Worm (Caenorhabditis elegans) whole organism, early embryonic: ENCODE data around the gene K09C4.1.
A peak's percentile ranks its signal among the peaks of the same experiment; 100 is the strongest.

Experiments
- B0310.2 ChIP-seq: sonication (generic microtip); optimal IDR thresholded peaks from 2 replicates; lab custom pipeline; 2016; ENCODE audit warnings: mild to moderate bottlenecking, missing genetic modification characterization, missing compliant biosample characterization
- F13C5.2 ChIP-seq: sonication (generic microtip); optimal IDR thresholded peaks from 2 replicates; lab custom pipeline; 2017; ENCODE audit warnings: mild to moderate bottlenecking, missing genetic modification characterization, inconsistent platforms, missing compliant biosample characterization
- aly-1 ChIP-seq: sonication (generic microtip); optimal IDR thresholded peaks from 2 replicates; lab custom pipeline; 2016; ENCODE audit warnings: missing genetic modification characterization, missing compliant biosample characterization
- ama-1 ChIP-seq: fragments of 150-350 bp; optimal IDR thresholded peaks from 2 replicates; lab custom pipeline; 2014
- ceh-13 ChIP-seq: fragments of 200-800 bp; sonication (Bioruptor generic); optimal IDR thresholded peaks from 2 replicates; lab custom pipeline; 2018; ENCODE audit warnings: mild to moderate bottlenecking, missing genetic modification characterization, missing compliant biosample characterization
- ceh-36 ChIP-seq: sonication (generic microtip); optimal IDR thresholded peaks from 2 replicates; lab custom pipeline; 2016; ENCODE audit warnings: missing genetic modification characterization, inconsistent platforms, missing compliant biosample characterization
- ets-7 ChIP-seq: sonication (generic microtip); optimal IDR thresholded peaks from 2 replicates; lab custom pipeline; 2016; ENCODE audit warnings: missing genotype, missing genetic modification characterization, missing compliant biosample characterization
- flt-1 ChIP-seq: fragments of 200-800 bp; sonication (Bioruptor generic); IDR thresholded peaks from 2 replicates; pipeline ENCODE4 v1.3.6; 2022; ENCODE audit warnings: missing genetic modification characterization, missing compliant biosample characterization
- hmbx-1 ChIP-seq: sonication (generic microtip); optimal IDR thresholded peaks from 2 replicates; lab custom pipeline; 2016; ENCODE audit warnings: mild to moderate bottlenecking, missing genetic modification characterization, missing compliant biosample characterization
- hmg-4 ChIP-seq: fragments of 200-800 bp; sonication (Bioruptor generic); optimal IDR thresholded peaks from 2 replicates; lab custom pipeline; 2018; ENCODE audit warnings: mild to moderate bottlenecking, missing genetic modification characterization, missing compliant biosample characterization
- hnd-1 ChIP-seq: sonication (generic microtip); optimal IDR thresholded peaks from 2 replicates; lab custom pipeline; 2016; ENCODE audit warnings: missing genetic modification characterization, missing compliant biosample characterization
- pes-1 ChIP-seq: fragments of 200-800 bp; sonication (Bioruptor generic); IDR thresholded peaks from 2 replicates; pipeline ENCODE4 v1.3.6; 2022; ENCODE audit warnings: missing genetic modification reagents, missing genetic modification characterization, missing compliant biosample characterization
- scrt-1 ChIP-seq: fragments of 200-800 bp; sonication (Bioruptor generic); IDR thresholded peaks from 2 replicates; pipeline ENCODE4 v1.3.6; 2022; ENCODE audit warnings: missing genetic modification characterization, missing compliant biosample characterization
- sea-1 ChIP-seq: fragments of 200-800 bp; sonication (Bioruptor generic); conservative IDR thresholded peaks from 2 replicates; pipeline ENCODE4 v1.3.6; 2022; ENCODE audit warnings: missing genetic modification characterization, missing compliant biosample characterization
- tbx-11 ChIP-seq: fragments of 200-800 bp; sonication (Bioruptor generic); IDR thresholded peaks from 2 replicates; pipeline ENCODE4 v1.3.6; 2022; ENCODE audit warnings: missing genetic modification characterization, missing compliant biosample characterization
- tbx-37 ChIP-seq: fragments of 200-800 bp; sonication (Bioruptor generic); conservative IDR thresholded peaks from 2 replicates; pipeline ENCODE4 v1.3.6; 2022; ENCODE audit warnings: missing genetic modification reagents, missing genetic modification characterization, missing compliant biosample characterization
- tra-4 ChIP-seq: sonication (generic microtip); optimal IDR thresholded peaks from 2 replicates; lab custom pipeline; 2017; ENCODE audit warnings: missing genetic modification characterization, missing compliant biosample characterization

The K09C4.1 gene

ce11 chrX:3298582-3298981 lies at the start of gene K09C4.1:
Gene K09C4.1 (plus strand): TSS chrX:3298882.
- no peak for TF ChIP-seq ets-7 (tag; lab: Kevin White, UChicago)
- TF ChIP-seq ama-1 (lab: Kevin White, UChicago) = no peak
- no peak for TF ChIP-seq hmg-4 (GFP tag; lab: Kevin White, UChicago)
- TF ChIP-seq ceh-13 = no peak
- TF ChIP-seq ceh-36 = no peak
- TF ChIP-seq scrt-1 (GFP tag; lab: Robert Waterston, UW) = no peak
- TF ChIP-seq hnd-1 = no peak
- TF ChIP-seq sea-1 (GFP tag; lab: Robert Waterston, UW) = no peak
- no peak for TF ChIP-seq B0310.2 (tag; lab: Kevin White, UChicago)
- no peak for TF ChIP-seq tra-4 (tag; lab: Kevin White, UChicago)
- TF ChIP-seq flt-1 (GFP tag; lab: Robert Waterston, UW) = no peak
- no peak for TF ChIP-seq aly-1 (tag; lab: Kevin White, UChicago)
- TF ChIP-seq pes-1 = no peak
- no peak for TF ChIP-seq hmbx-1 (tag; lab: Kevin White, UChicago)
- TF ChIP-seq F13C5.2 (tag; lab: Kevin White, UChicago) = no peak
- TF ChIP-seq tbx-37 (GFP tag; lab: Robert Waterston, UW) = no peak
- no peak for TF ChIP-seq tbx-11

ce11 chrX:3250481-3251091 lies 48.1 kb upstream of the K09C4.1 start, which contains the start of gene pqn-37:
Gene pqn-37 (minus strand): TSS chrX:3250531.
- TF ChIP-seq tbx-37 (GFP tag; lab: Robert Waterston, UW) (no peak), F13C5.2 (tag; lab: Kevin White, UChicago) (no peak), ceh-36 (no peak), hnd-1 (no peak), hmbx-1 (tag; lab: Kevin White, UChicago) (no peak), flt-1 (GFP tag; lab: Robert Waterston, UW) (no peak), ceh-13 (no peak), B0310.2 (tag; lab: Kevin White, UChicago) (no peak), ets-7 (tag; lab: Kevin White, UChicago) (no peak), tbx-11 (no peak), ama-1 (lab: Kevin White, UChicago) (no peak), hmg-4 (GFP tag; lab: Kevin White, UChicago) (no peak)

- no peak for TF ChIP-seq tbx-11
- TF ChIP-seq scrt-1 (GFP tag; lab: Robert Waterston, UW) = no peak
- TF ChIP-seq tbx-37 (GFP tag; lab: Robert Waterston, UW) = no peak
- no peak for TF ChIP-seq ets-7 (tag; lab: Kevin White, UChicago)
- TF ChIP-seq flt-1 (GFP tag; lab: Robert Waterston, UW) = no peak
- no peak for TF ChIP-seq hmg-4 (GFP tag; lab: Kevin White, UChicago)
- no peak for TF ChIP-seq hnd-1
- no peak for TF ChIP-seq sea-1 (GFP tag; lab: Robert Waterston, UW)
- TF ChIP-seq aly-1 (tag; lab: Kevin White, UChicago) = no peak
- no peak for TF ChIP-seq hmbx-1 (tag; lab: Kevin White, UChicago)
- no peak for TF ChIP-seq F13C5.2 (tag; lab: Kevin White, UChicago)
Measured at ce11 chrX:3252500-3252899, 46.2 kb upstream of the K09C4.1 start, which contains the start of gene tba-9. Gene tba-9 (plus strand): TSS chrX:3252800.

ce11 chrX:3256784-3257493 lies 41.7 kb upstream of the K09C4.1 start, which contains the start of gene lbp-3:
Gene lbp-3 (plus strand): TSS chrX:3257372.
- TF ChIP-seq tbx-37 (GFP tag; lab: Robert Waterston, UW) = no peak
- TF ChIP-seq pes-1 = no peak
- no peak for TF ChIP-seq hmg-4 (GFP tag; lab: Kevin White, UChicago)
- TF ChIP-seq F13C5.2 (tag; lab: Kevin White, UChicago) = no peak
- TF ChIP-seq tra-4 (tag; lab: Kevin White, UChicago) = no peak

ce11 chrX:3258842-3259241 lies 39.8 kb upstream of the K09C4.1 start, which contains the start of gene lbp-1:
Gene lbp-1 (plus strand): TSS chrX:3259142.
- TF ChIP-seq hmg-4 (GFP tag; lab: Kevin White, UChicago) = peak; percentile 25
- no peak for TF ChIP-seq tbx-11
- TF ChIP-seq aly-1 (tag; lab: Kevin White, UChicago) = peak; percentile 32
- TF ChIP-seq sea-1 (GFP tag; lab: Robert Waterston, UW) = no peak

ce11 chrX:3260509-3260908 lies 38.2 kb upstream of the K09C4.1 start, which contains the start of gene lbp-2:
Gene lbp-2 (plus strand): TSS chrX:3260610.
- TF ChIP-seq ets-7 (tag; lab: Kevin White, UChicago) = no peak
- no peak for TF ChIP-seq flt-1 (GFP tag; lab: Robert Waterston, UW)
- TF ChIP-seq hmg-4 (GFP tag; lab: Kevin White, UChicago) = no peak
- no peak for TF ChIP-seq tbx-37 (GFP tag; lab: Robert Waterston, UW)
- TF ChIP-seq ceh-36 = no peak
- TF ChIP-seq tbx-11 = no peak
- no peak for TF ChIP-seq aly-1 (tag; lab: Kevin White, UChicago)
- no peak for TF ChIP-seq ama-1 (lab: Kevin White, UChicago)

ce11 chrX:3262600-3262999 lies 36.1 kb upstream of the K09C4.1 start, which contains the start of gene fbxb-71:
Gene fbxb-71 (plus strand): TSS chrX:3262900.
- TF ChIP-seq hnd-1 = no peak
- TF ChIP-seq flt-1 (GFP tag; lab: Robert Waterston, UW) = no peak
- no peak for TF ChIP-seq ets-7 (tag; lab: Kevin White, UChicago)
- no peak for TF ChIP-seq scrt-1 (GFP tag; lab: Robert Waterston, UW)
- no peak for TF ChIP-seq sea-1 (GFP tag; lab: Robert Waterston, UW)
- TF ChIP-seq ama-1 (lab: Kevin White, UChicago) = no peak
- TF ChIP-seq tbx-37 (GFP tag; lab: Robert Waterston, UW) = no peak
- no peak for TF ChIP-seq tra-4 (tag; lab: Kevin White, UChicago)
- TF ChIP-seq B0310.2 (tag; lab: Kevin White, UChicago) = no peak
- no peak for TF ChIP-seq hmg-4 (GFP tag; lab: Kevin White, UChicago)
- TF ChIP-seq ceh-13 = no peak
- TF ChIP-seq hmbx-1 (tag; lab: Kevin White, UChicago) = no peak
- TF ChIP-seq aly-1 (tag; lab: Kevin White, UChicago) = no peak
- no peak for TF ChIP-seq ceh-36
- no peak for TF ChIP-seq F13C5.2 (tag; lab: Kevin White, UChicago)
- no peak for TF ChIP-seq pes-1
- TF ChIP-seq tbx-11 = no peak
